Worm (Caenorhabditis elegans) whole organism, L4 larva: ENCODE results near the gene msp-45.

Experiments
- D1046.2 ChIP-seq: fragments of 200-800 bp; sonication (Bioruptor generic); IDR thresholded peaks from 2 replicates; pipeline ENCODE4 v1.3.6; 2022; ENCODE audit warnings: missing genetic modification characterization, missing compliant biosample characterization
- T20F7.1 ChIP-seq: fragments of 200-800 bp; sonication (Bioruptor generic); optimal IDR thresholded peaks from 2 replicates; lab custom pipeline; 2018; ENCODE audit warnings: mild to moderate bottlenecking, missing genetic modification characterization, missing compliant biosample characterization
- Y48G9A.11 ChIP-seq: fragments of 200-800 bp; sonication (Bioruptor generic); IDR thresholded peaks from 2 replicates; pipeline ENCODE4 v1.3.6; 2022; ENCODE audit warnings: missing genetic modification reagents, missing genetic modification characterization, missing compliant biosample characterization
- Y5F2A.4 ChIP-seq: fragments of 200-800 bp; sonication (Bioruptor generic); optimal IDR thresholded peaks from 2 replicates; lab custom pipeline; 2018; ENCODE audit warnings: mild to moderate bottlenecking, missing genetic modification characterization, missing compliant biosample characterization
- ZK337.2 ChIP-seq: fragments of 200-800 bp; sonication (Bioruptor generic); IDR thresholded peaks from 2 replicates; pipeline ENCODE4 v1.3.6; 2022; ENCODE audit warnings: missing genetic modification reagents, missing genetic modification characterization, missing compliant biosample characterization
- attf-4 ChIP-seq: sonication (generic microtip); optimal IDR thresholded peaks from 3 replicates; lab custom pipeline; 2017; ENCODE audit warnings: missing biosample characterization, missing genetic modification characterization
- ceh-20 ChIP-seq: fragments of 200-800 bp; sonication (Bioruptor generic); IDR thresholded peaks from 2 replicates; pipeline ENCODE4 v1.3.6; 2022; ENCODE audit warnings: missing genetic modification reagents, missing genetic modification characterization, missing compliant biosample characterization
- ces-1 ChIP-seq: fragments of 150-350 bp; sonication (generic microtip); optimal IDR thresholded peaks from 4 replicates; lab custom pipeline; 2014; ENCODE audit warnings: missing biosample characterization, missing genetic modification reagents, missing genetic modification characterization
- cey-2 ChIP-seq: sonication (generic microtip); optimal IDR thresholded peaks from 3 replicates; lab custom pipeline; 2017; ENCODE audit warnings: missing genetic modification characterization, mild to moderate bottlenecking, missing compliant biosample characterization, antibody characterized with exemption, borderline replicate concordance; ENCODE audit not compliant: insufficient read depth
- daf-16 ChIP-seq, 3 experiments: sonication (generic microtip); optimal IDR thresholded peaks; 2 replicates each; lab custom pipeline; 2016 to 2017; ENCODE audit warnings: missing genetic modification characterization in 3 of 3, missing genetic modification reagents in 3 of 3, mild to moderate bottlenecking in 2 of 3, missing compliant biosample characterization in 2 of 3, missing biosample characterization in 1 of 3, moderate library complexity in 1 of 3
- dmd-6 ChIP-seq: fragments of 200-800 bp; sonication (Bioruptor generic); IDR thresholded peaks from 2 replicates; pipeline ENCODE4 v1.3.6; 2022; ENCODE audit warnings: missing genetic modification reagents, missing genetic modification characterization, missing compliant biosample characterization
- dmd-9 ChIP-seq: fragments of 200-800 bp; sonication (Bioruptor generic); IDR thresholded peaks from 2 replicates; pipeline ENCODE4 v1.3.6; 2022; ENCODE audit warnings: missing genetic modification reagents, missing genetic modification characterization, missing compliant biosample characterization
- duxl-1 ChIP-seq: sonication (generic microtip); optimal IDR thresholded peaks from 2 replicates; lab custom pipeline; 2016; ENCODE audit warnings: mild to moderate bottlenecking, missing genetic modification characterization, moderate library complexity, missing compliant biosample characterization; ENCODE audit not compliant: poor library complexity
- dve-1 ChIP-seq: sonication (generic microtip); optimal IDR thresholded peaks from 2 replicates; lab custom pipeline; 2017; ENCODE audit warnings: antibody characterized with exemption, mild to moderate bottlenecking, missing genetic modification characterization, missing compliant biosample characterization; ENCODE audit not compliant: insufficient read depth
- fos-1 ChIP-seq: fragments of 150-350 bp; optimal IDR thresholded peaks from 2 replicates; lab custom pipeline; 2014; ENCODE audit warnings: missing biosample characterization, missing genetic modification characterization
- gei-8 ChIP-seq: fragments of 200-800 bp; sonication (Bioruptor generic); optimal IDR thresholded peaks from 2 replicates; lab custom pipeline; 2018; ENCODE audit warnings: mild to moderate bottlenecking, missing genetic modification characterization, missing compliant biosample characterization
- hlh-11 ChIP-seq: fragments of 200-800 bp; sonication (Bioruptor generic); optimal IDR thresholded peaks from 2 replicates; lab custom pipeline; 2018; ENCODE audit warnings: mild to moderate bottlenecking, missing genetic modification characterization, missing compliant biosample characterization
- jun-1 ChIP-seq: fragments of 150-350 bp; optimal IDR thresholded peaks from 2 replicates; lab custom pipeline; 2014; ENCODE audit warnings: missing biosample characterization, missing genetic modification reagents, missing genetic modification characterization
- lir-3 ChIP-seq: sonication (generic microtip); optimal IDR thresholded peaks from 2 replicates; lab custom pipeline; 2016; ENCODE audit warnings: mild to moderate bottlenecking, missing genetic modification characterization, missing compliant biosample characterization
- madf-9 ChIP-seq: fragments of 200-800 bp; sonication (Bioruptor generic); conservative IDR thresholded peaks from 2 replicates; pipeline ENCODE4 v1.3.6; 2022; ENCODE audit warnings: missing genetic modification reagents, missing genetic modification characterization, missing compliant biosample characterization
- mdt-29 ChIP-seq: fragments of 200-800 bp; sonication (Bioruptor generic); IDR thresholded peaks from 2 replicates; pipeline ENCODE4 v1.3.6; 2022; ENCODE audit warnings: missing genetic modification reagents, missing genetic modification characterization, missing compliant biosample characterization
- mep-1 ChIP-seq: fragments of 150-350 bp; sonication (generic microtip); optimal IDR thresholded peaks from 3 replicates; lab custom pipeline; 2014; ENCODE audit warnings: missing biosample characterization, missing genetic modification characterization
- mes-2 ChIP-seq: sonication (generic microtip); optimal IDR thresholded peaks from 2 replicates; lab custom pipeline; 2016; ENCODE audit warnings: missing genotype, mild to moderate bottlenecking, missing genetic modification characterization, missing compliant biosample characterization; ENCODE audit not compliant: poor library complexity, severe bottlenecking
- mxl-3 ChIP-seq: fragments of 200-800 bp; sonication (Bioruptor generic); optimal IDR thresholded peaks from 2 replicates; lab custom pipeline; 2018; ENCODE audit warnings: mild to moderate bottlenecking, missing genetic modification characterization, missing compliant biosample characterization
- nhr-10 ChIP-seq: fragments of 150-350 bp; optimal IDR thresholded peaks from 2 replicates; lab custom pipeline; 2014; ENCODE audit warnings: missing biosample characterization, missing genetic modification characterization
- nhr-102 ChIP-seq: sonication (generic microtip); optimal IDR thresholded peaks from 2 replicates; lab custom pipeline; 2016; ENCODE audit warnings: mild to moderate bottlenecking, missing genetic modification characterization, moderate library complexity, missing compliant biosample characterization
- nhr-25 ChIP-seq: sonication (generic microtip); optimal IDR thresholded peaks from 2 replicates; lab custom pipeline; 2017; ENCODE audit warnings: missing genetic modification characterization, mild to moderate bottlenecking, missing compliant biosample characterization, antibody characterized with exemption, moderate library complexity, borderline replicate concordance; ENCODE audit not compliant: insufficient read depth
- nhr-28 ChIP-seq: fragments of 150-350 bp; optimal IDR thresholded peaks from 2 replicates; lab custom pipeline; 2014; ENCODE audit warnings: missing biosample characterization, missing genetic modification characterization
- nhr-41 ChIP-seq: fragments of 200-800 bp; sonication (Bioruptor generic); IDR thresholded peaks from 2 replicates; pipeline ENCODE4 v1.3.6; 2022; ENCODE audit warnings: missing genetic modification reagents, missing genetic modification characterization, missing compliant biosample characterization
- nhr-42 ChIP-seq: fragments of 200-800 bp; sonication (Bioruptor generic); IDR thresholded peaks from 2 replicates; pipeline ENCODE4 v1.3.6; 2022; ENCODE audit warnings: missing genetic modification characterization, missing compliant biosample characterization
- nhr-6 ChIP-seq: fragments of 150-350 bp; optimal IDR thresholded peaks from 2 replicates; lab custom pipeline; 2014; ENCODE audit warnings: missing biosample characterization, missing genetic modification characterization
- nhr-76 ChIP-seq: fragments of 150-350 bp; optimal IDR thresholded peaks from 2 replicates; lab custom pipeline; 2014; ENCODE audit warnings: missing biosample characterization, missing genetic modification characterization
- nhr-77 ChIP-seq: fragments of 150-350 bp; optimal IDR thresholded peaks from 2 replicates; lab custom pipeline; 2014; ENCODE audit warnings: missing biosample characterization, missing genetic modification characterization
- php-3 ChIP-seq: fragments of 200-800 bp; sonication (Bioruptor generic); IDR thresholded peaks from 2 replicates; pipeline ENCODE4 v1.3.6; 2022; ENCODE audit warnings: missing genetic modification reagents, missing genetic modification characterization, missing compliant biosample characterization
- pqm-1 ChIP-seq: sonication (generic microtip); optimal IDR thresholded peaks from 2 replicates; lab custom pipeline; 2017; ENCODE audit warnings: missing biosample characterization, missing genetic modification characterization
- skn-1 ChIP-seq: fragments of 150-350 bp; optimal IDR thresholded peaks from 2 replicates; lab custom pipeline; 2014; ENCODE audit warnings: missing biosample characterization, missing genetic modification characterization
- snpc-1.2 ChIP-seq: fragments of 200-800 bp; sonication (Bioruptor generic); IDR thresholded peaks from 2 replicates; pipeline ENCODE4 v1.3.6; 2022; ENCODE audit warnings: missing genetic modification reagents, missing genetic modification characterization, missing compliant biosample characterization
- snpc-4 ChIP-seq: fragments of 150-350 bp; optimal IDR thresholded peaks from 2 replicates; lab custom pipeline; 2014; ENCODE audit warnings: missing biosample characterization, missing genetic modification characterization
- spr-1 ChIP-seq: sonication (generic microtip); optimal IDR thresholded peaks from 2 replicates; lab custom pipeline; 2016; ENCODE audit warnings: mild to moderate bottlenecking, missing genetic modification characterization, missing compliant biosample characterization
- tra-1 ChIP-seq: fragments of 200-800 bp; sonication (Bioruptor generic); IDR thresholded peaks from 2 replicates; pipeline ENCODE4 v1.3.6; 2022; ENCODE audit warnings: missing genetic modification reagents, missing genetic modification characterization, missing compliant biosample characterization
- unc-62 ChIP-seq, 3 experiments: fragments of 150-350 bp in 1 of 3; sonication (generic microtip); optimal IDR thresholded peaks in 2 of 3; peaks in 1 of 3; 1 replicate in 1 of 3; 2 replicates in 2 of 3; lab custom pipeline; 2014 to 2017; ENCODE audit warnings: missing biosample characterization in 3 of 3, missing genetic modification characterization in 3 of 3, missing genetic modification reagents in 3 of 3, missing genotype in 1 of 3
- zag-1 ChIP-seq: fragments of 150-350 bp; optimal IDR thresholded peaks from 2 replicates; lab custom pipeline; 2014; ENCODE audit warnings: missing biosample characterization, missing genetic modification characterization
- zfp-3 ChIP-seq: fragments of 200-800 bp; sonication (Bioruptor generic); conservative IDR thresholded peaks from 2 replicates; pipeline ENCODE4 v1.3.6; 2022; ENCODE audit warnings: missing genetic modification reagents, missing genetic modification characterization, missing compliant biosample characterization

Gene msp-45

ce11 chrII:5184661-5185545 lies 28.0 kb upstream of the msp-45 start (continued):
- TF ChIP-seq nhr-25 (tag; lab: Kevin White, UChicago) (no peak), pqm-1 (tag; lab: Kevin White, UChicago) (peak; percentile 86), mxl-3 (GFP tag; lab: Kevin White, UChicago) (peak; percentile 29), nhr-6 (no peak), nhr-41 (GFP tag; lab: Robert Waterston, UW) (no peak), mep-1 (no peak), mes-2 (tag; lab: Kevin White, UChicago) (peak; percentile 20), nhr-102 (peak; percentile 51), php-3 (GFP tag; lab: Robert Waterston, UW) (peak; percentile 92), cey-2 (tag; lab: Kevin White, UChicago) (peak; percentile 5), T20F7.1 (GFP tag; lab: Kevin White, UChicago) (peak; percentile 5), lir-3 (tag; lab: Kevin White, UChicago) (no peak)
- TF ChIP-seq, all 104 proteins: peak for 19

ce11 chrII:5183207-5183606 lies 26.3 kb upstream of the msp-45 start:
- TF ChIP-seq nhr-6 = no peak
- no peak for TF ChIP-seq dmd-9 (GFP tag; lab: Robert Waterston, UW)
- no peak for TF ChIP-seq nhr-76
- no peak for TF ChIP-seq Y48G9A.11 (GFP tag; lab: Robert Waterston, UW)
- no peak for TF ChIP-seq ces-1 (GFP tag; lab: Kevin White, UChicago)
- TF ChIP-seq skn-1 (tag; lab: Kevin White, UChicago) = no peak
- TF ChIP-seq madf-9 (GFP tag; lab: Robert Waterston, UW) = no peak
- TF ChIP-seq zag-1 (tag; lab: Kevin White, UChicago) = no peak
- no peak for TF ChIP-seq duxl-1 (tag; lab: Kevin White, UChicago)
- TF ChIP-seq attf-4 = no peak

- TF ChIP-seq skn-1 (tag; lab: Kevin White, UChicago) = no peak
- TF ChIP-seq mdt-29 = peak; percentile 53; the same call in 1 of the 2 replicates
- TF ChIP-seq nhr-77 (tag; lab: Kevin White, UChicago) = peak; percentile 61
- TF ChIP-seq snpc-1.2 (GFP tag; lab: Robert Waterston, UW) = no peak
- TF ChIP-seq daf-16 (GFP tag; optimal IDR thresholded peaks at IDR 0.05; lab: Kevin White, UChicago) = peak in 1 of 2 experiments; percentile 65
- TF ChIP-seq daf-16 (tag; optimal IDR thresholded peaks at IDR 0.05; lab: Kevin White, UChicago) = peak; percentile 87
- peak; percentile 62 for TF ChIP-seq spr-1 (tag; lab: Kevin White, UChicago)
- TF ChIP-seq Y48G9A.11 (GFP tag; lab: Robert Waterston, UW) = no peak
- TF ChIP-seq nhr-6 = peak; percentile 42
- TF ChIP-seq gei-8 (GFP tag; lab: Kevin White, UChicago) = peak; percentile 28
- peak; percentile 78 for TF ChIP-seq dve-1 (tag; lab: Kevin White, UChicago)
- TF ChIP-seq Y5F2A.4 (GFP tag; lab: Kevin White, UChicago) = no peak
- TF ChIP-seq ZK337.2 = no peak
- TF ChIP-seq tra-1 (GFP tag; lab: Robert Waterston, UW) = peak; percentile 83
- TF ChIP-seq nhr-25 (tag; lab: Kevin White, UChicago) = peak; percentile 49
- no peak for TF ChIP-seq snpc-4 (tag; lab: Kevin White, UChicago)
- TF ChIP-seq nhr-10 = peak; percentile 20
- no peak for TF ChIP-seq D1046.2
- TF ChIP-seq nhr-42 (GFP tag; lab: Robert Waterston, UW) = peak; percentile 57; the same call in 1 of the 2 replicates
- TF ChIP-seq nhr-28 = peak; percentile 81
- TF ChIP-seq ceh-20 (GFP tag; lab: Robert Waterston, UW) = peak; percentile 80; the same call in 1 of the 2 replicates
- no peak for TF ChIP-seq fos-1 (tag; lab: Kevin White, UChicago)
- TF ChIP-seq hlh-11 = peak; percentile 95
- TF ChIP-seq zfp-3 (GFP tag; lab: Robert Waterston, UW) = 0 out of 2 replicates have a peak, but pooled peaks have one; percentile 34
- peak; percentile 17 for TF ChIP-seq jun-1 (tag; lab: Kevin White, UChicago)
- TF ChIP-seq unc-62 (GFP tag; optimal IDR thresholded peaks at IDR 0.05 in 1 of 2; lab: Kevin White, UChicago) = peak in 1 of 2 experiments; percentile 67
- no peak for TF ChIP-seq unc-62 (tag; optimal IDR thresholded peaks at IDR 0.05; lab: Kevin White, UChicago)
- peak; percentile 55; the same call in 1 of the 2 replicates for TF ChIP-seq madf-9 (GFP tag; lab: Robert Waterston, UW)
- peak; percentile 97 for TF ChIP-seq dmd-6
These were observed 25.6 kb upstream of the msp-45 start for ce11 chrII:5182451-5182850.
